Worm (Caenorhabditis elegans) whole organism, late embryonic: ENCODE results near the gene C42D8.1.

Experiments
- C38D4.7 ChIP-seq: fragments of 200-800 bp; sonication (Bioruptor generic); optimal IDR thresholded peaks from 2 replicates; lab custom pipeline; 2018; ENCODE audit warnings: mild to moderate bottlenecking, missing genetic modification characterization, moderate library complexity, missing compliant biosample characterization
- K02D7.2 ChIP-seq: sonication (generic microtip); optimal IDR thresholded peaks from 2 replicates; lab custom pipeline; 2017; ENCODE audit warnings: mild to moderate bottlenecking, missing genetic modification characterization, missing compliant biosample characterization
- K09A11.1 ChIP-seq: sonication (generic microtip); optimal IDR thresholded peaks from 2 replicates; lab custom pipeline; 2017; ENCODE audit warnings: antibody characterized with exemption, mild to moderate bottlenecking, missing genetic modification characterization, missing compliant biosample characterization; ENCODE audit not compliant: insufficient read depth
- T23F11.4 ChIP-seq: fragments of 200-800 bp; sonication (Bioruptor generic); optimal IDR thresholded peaks from 2 replicates; lab custom pipeline; 2018; ENCODE audit warnings: mild to moderate bottlenecking, missing genetic modification characterization, missing compliant biosample characterization
- ama-1 ChIP-seq: fragments of 150-350 bp; optimal IDR thresholded peaks from 2 replicates; lab custom pipeline; 2014
- ceh-18 ChIP-seq: sonication (generic microtip); optimal IDR thresholded peaks from 2 replicates; lab custom pipeline; 2016; ENCODE audit warnings: missing genetic modification characterization, missing compliant biosample characterization
- ceh-22 ChIP-seq: sonication (generic microtip); optimal IDR thresholded peaks from 2 replicates; lab custom pipeline; 2017; ENCODE audit warnings: missing biosample characterization, missing genetic modification characterization
- ceh-30 ChIP-seq: fragments of 150-350 bp; optimal IDR thresholded peaks from 2 replicates; lab custom pipeline; 2014; ENCODE audit warnings: missing biosample characterization, missing genetic modification characterization
- ceh-31 ChIP-seq: sonication (generic microtip); optimal IDR thresholded peaks from 2 replicates; lab custom pipeline; 2016; ENCODE audit warnings: missing genetic modification characterization, missing compliant biosample characterization
- ceh-34 ChIP-seq: sonication (generic microtip); optimal IDR thresholded peaks from 2 replicates; lab custom pipeline; 2016; ENCODE audit warnings: mild to moderate bottlenecking, missing genetic modification characterization, missing compliant biosample characterization
- ceh-45 ChIP-seq: fragments of 200-800 bp; sonication (Bioruptor generic); IDR thresholded peaks from 2 replicates; pipeline ENCODE4 v1.3.6; 2022; ENCODE audit warnings: missing genetic modification reagents, missing genetic modification characterization, missing compliant biosample characterization
- ceh-48 ChIP-seq: sonication (generic microtip); optimal IDR thresholded peaks from 2 replicates; lab custom pipeline; 2016; ENCODE audit warnings: missing genetic modification characterization, inconsistent platforms, missing compliant biosample characterization
- ceh-9 ChIP-seq: sonication (generic microtip); optimal IDR thresholded peaks from 2 replicates; lab custom pipeline; 2016; ENCODE audit warnings: mild to moderate bottlenecking, missing genetic modification characterization, inconsistent platforms, missing compliant biosample characterization
- che-1 ChIP-seq: sonication (generic microtip); optimal IDR thresholded peaks from 2 replicates; lab custom pipeline; 2016; ENCODE audit warnings: mild to moderate bottlenecking, missing genetic modification characterization, missing compliant biosample characterization
- dve-1 ChIP-seq: sonication (generic microtip); optimal IDR thresholded peaks from 2 replicates; lab custom pipeline; 2017; ENCODE audit warnings: antibody characterized with exemption, mild to moderate bottlenecking, missing genetic modification characterization, missing compliant biosample characterization
- elt-4 ChIP-seq: sonication (generic microtip); optimal IDR thresholded peaks from 2 replicates; lab custom pipeline; 2016; ENCODE audit warnings: missing genetic modification characterization, missing compliant biosample characterization
- ets-4 ChIP-seq: sonication (generic microtip); optimal IDR thresholded peaks from 2 replicates; lab custom pipeline; 2016; ENCODE audit warnings: missing genetic modification characterization, missing compliant biosample characterization
- eyg-1 ChIP-seq: sonication (generic microtip); optimal IDR thresholded peaks from 2 replicates; lab custom pipeline; 2016; ENCODE audit warnings: missing genotype, missing genetic modification characterization, missing compliant biosample characterization
- fax-1 ChIP-seq: sonication (generic microtip); optimal IDR thresholded peaks from 2 replicates; lab custom pipeline; 2016; ENCODE audit warnings: missing genotype, missing genetic modification characterization, missing compliant biosample characterization
- fkh-10 ChIP-seq: fragments of 150-350 bp; optimal IDR thresholded peaks from 2 replicates; lab custom pipeline; 2014; ENCODE audit warnings: missing biosample characterization, missing genetic modification reagents, missing genetic modification characterization
- fkh-6 ChIP-seq: sonication (generic microtip); optimal IDR thresholded peaks from 2 replicates; lab custom pipeline; 2016; ENCODE audit warnings: missing genetic modification characterization, missing compliant biosample characterization
- hlh-13 ChIP-seq: fragments of 200-800 bp; sonication (Bioruptor generic); optimal IDR thresholded peaks from 2 replicates; lab custom pipeline; 2018; ENCODE audit warnings: mild to moderate bottlenecking, missing genetic modification characterization, missing compliant biosample characterization
- hlh-30 ChIP-seq: sonication (generic microtip); optimal IDR thresholded peaks from 2 replicates; lab custom pipeline; 2017; ENCODE audit warnings: antibody characterized with exemption, missing genetic modification characterization, missing compliant biosample characterization; ENCODE audit not compliant: insufficient read depth
- hlh-6 ChIP-seq: sonication (generic microtip); optimal IDR thresholded peaks from 2 replicates; lab custom pipeline; 2016; ENCODE audit warnings: missing genotype, missing genetic modification characterization, missing compliant biosample characterization
- hlh-8 ChIP-seq: sonication (generic microtip); optimal IDR thresholded peaks from 2 replicates; lab custom pipeline; 2016; ENCODE audit warnings: missing genotype, missing genetic modification characterization, missing compliant biosample characterization
- lim-6 ChIP-seq: sonication (generic microtip); optimal IDR thresholded peaks from 2 replicates; lab custom pipeline; 2016; ENCODE audit warnings: missing genetic modification characterization, missing compliant biosample characterization
- lin-11 ChIP-seq: fragments of 200-800 bp; sonication (Bioruptor generic); optimal IDR thresholded peaks from 2 replicates; lab custom pipeline; 2018; ENCODE audit warnings: mild to moderate bottlenecking, missing genetic modification characterization, missing compliant biosample characterization
- odd-2 ChIP-seq: sonication (generic microtip); optimal IDR thresholded peaks from 2 replicates; lab custom pipeline; 2017; ENCODE audit warnings: antibody characterized with exemption, mild to moderate bottlenecking, missing genetic modification characterization, missing compliant biosample characterization
- pat-9 ChIP-seq: fragments of 200-800 bp; sonication (Bioruptor generic); optimal IDR thresholded peaks from 2 replicates; lab custom pipeline; 2018; ENCODE audit warnings: mild to moderate bottlenecking, missing genetic modification characterization, moderate library complexity, missing compliant biosample characterization
- pax-1 ChIP-seq: fragments of 150-350 bp; optimal IDR thresholded peaks from 2 replicates; lab custom pipeline; 2014; ENCODE audit warnings: missing biosample characterization, missing genetic modification characterization
- pqm-1 ChIP-seq: sonication (generic microtip); optimal IDR thresholded peaks from 2 replicates; lab custom pipeline; 2016; ENCODE audit warnings: missing genetic modification characterization, missing compliant biosample characterization
- ref-2 ChIP-seq: sonication (generic microtip); optimal IDR thresholded peaks from 2 replicates; lab custom pipeline; 2016; ENCODE audit warnings: missing genetic modification characterization, missing compliant biosample characterization
- rnt-1 ChIP-seq: sonication (generic microtip); optimal IDR thresholded peaks from 2 replicates; lab custom pipeline; 2016; ENCODE audit warnings: missing genetic modification characterization, missing compliant biosample characterization
- sox-2 ChIP-seq: fragments of 200-800 bp; sonication (Bioruptor generic); IDR thresholded peaks from 2 replicates; pipeline ENCODE4 v1.3.6; 2022; ENCODE audit warnings: missing genetic modification reagents, missing genetic modification characterization, missing compliant biosample characterization
- syd-9 ChIP-seq: sonication (generic microtip); optimal IDR thresholded peaks from 2 replicates; lab custom pipeline; 2016; ENCODE audit warnings: mild to moderate bottlenecking, missing genetic modification characterization, moderate library complexity, missing compliant biosample characterization
- tbx-2 ChIP-seq: sonication (generic microtip); optimal IDR thresholded peaks from 2 replicates; lab custom pipeline; 2016; ENCODE audit warnings: missing genetic modification characterization, missing compliant biosample characterization
- tbx-7 ChIP-seq: sonication (generic microtip); optimal IDR thresholded peaks from 2 replicates; lab custom pipeline; 2016; ENCODE audit warnings: missing genotype, missing genetic modification characterization, missing compliant biosample characterization
- unc-3 ChIP-seq, 2 experiments: fragments of 200-800 bp in 1 of 2; sonication (Bioruptor generic) in 1 of 2; sonication (generic microtip) in 1 of 2; conservative IDR thresholded peaks in 1 of 2; optimal IDR thresholded peaks in 1 of 2; 2 replicates each; pipeline versions ENCODE4 v1.3.6 to Lab custom; 2016 to 2022; ENCODE audit warnings: missing compliant biosample characterization in 2 of 2, missing genetic modification characterization in 2 of 2, missing genetic modification reagents in 1 of 2
- unc-42 ChIP-seq: sonication (generic microtip); optimal IDR thresholded peaks from 2 replicates; lab custom pipeline; 2016; ENCODE audit warnings: missing genotype, missing genetic modification characterization, missing compliant biosample characterization
- unc-55 ChIP-seq: sonication (generic microtip); optimal IDR thresholded peaks from 2 replicates; lab custom pipeline; 2017; ENCODE audit warnings: missing biosample characterization, missing genetic modification reagents, missing genetic modification characterization
- unc-86 ChIP-seq: sonication (generic microtip); optimal IDR thresholded peaks from 2 replicates; lab custom pipeline; 2016; ENCODE audit warnings: missing genetic modification characterization, missing compliant biosample characterization
- zip-5 ChIP-seq: sonication (generic microtip); optimal IDR thresholded peaks from 2 replicates; lab custom pipeline; 2016; ENCODE audit warnings: missing genetic modification characterization, missing compliant biosample characterization
- ztf-16 ChIP-seq: sonication (generic microtip); optimal IDR thresholded peaks from 2 replicates; lab custom pipeline; 2017; ENCODE audit warnings: missing genetic modification characterization, missing compliant biosample characterization

The C42D8.1 gene

ce11 chrX:5109130-5109529 is at the start of gene C42D8.1:
Gene C42D8.1, plus strand, starts transcription at chrX:5109506.
- TF ChIP-seq fkh-6 (tag; lab: Kevin White, UChicago) (no peak), lin-11 (tag; lab: Kevin White, UChicago) (no peak), pat-9 (tag; lab: Kevin White, UChicago) (no peak), unc-86 (tag; lab: Kevin White, UChicago) (no peak), tbx-2 (tag; lab: Kevin White, UChicago) (no peak), K09A11.1 (tag; lab: Kevin White, UChicago) (no peak), rnt-1 (tag; lab: Kevin White, UChicago) (no peak), ref-2 (no peak), ceh-30 (tag; lab: Kevin White, UChicago) (no peak), fax-1 (tag; lab: Kevin White, UChicago) (no peak), T23F11.4 (no peak), zip-5 (tag; lab: Kevin White, UChicago) (no peak), ceh-18 (no peak), unc-3 (GFP tag; conservative IDR thresholded peaks at IDR 0.05; lab: Robert Waterston, UW) (no peak), unc-3 (tag; optimal IDR thresholded peaks at IDR 0.05; lab: Kevin White, UChicago) (no peak), elt-4 (tag; lab: Kevin White, UChicago) (no peak), ceh-9 (tag; lab: Kevin White, UChicago) (no peak), ceh-22 (tag; lab: Kevin White, UChicago) (no peak)
- TF ChIP-seq, all 69 proteins: peak for 0

- TF ChIP-seq ztf-16: no peak
- no peak for TF ChIP-seq hlh-6 (tag; lab: Kevin White, UChicago)
- no peak for TF ChIP-seq hlh-30 (tag; lab: Kevin White, UChicago)
- TF ChIP-seq hlh-8 (tag; lab: Kevin White, UChicago): no peak
- no peak for TF ChIP-seq unc-3 (GFP tag; conservative IDR thresholded peaks at IDR 0.05; lab: Robert Waterston, UW)
- TF ChIP-seq unc-3 (tag; optimal IDR thresholded peaks at IDR 0.05; lab: Kevin White, UChicago): no peak
- no peak for TF ChIP-seq C38D4.7 (GFP tag; lab: Kevin White, UChicago)
- no peak for TF ChIP-seq fkh-10 (GFP tag; lab: Kevin White, UChicago)
- TF ChIP-seq unc-86 (tag; lab: Kevin White, UChicago): no peak
Measured at ce11 chrX:5060756-5061155, 48.5 kb upstream of the C42D8.1 start, which contains the start of gene C24H10.3. Gene C24H10.3, plus strand, starts transcription at chrX:5061056.

- no peak for TF ChIP-seq pqm-1 (tag; lab: Kevin White, UChicago)
- TF ChIP-seq ceh-34: no peak
- peak; percentile 30 for TF ChIP-seq rnt-1 (tag; lab: Kevin White, UChicago)
Measured at ce11 chrX:5061763-5062162, 47.5 kb upstream of the C42D8.1 start.

ce11 chrX:5063750-5064652 is 45.3 kb upstream of the C42D8.1 start, which contains the start of gene C24H10.2:
Gene C24H10.2, plus strand, starts transcription at chrX:5064602.
- no peak for TF ChIP-seq che-1 (tag; lab: Kevin White, UChicago)
- TF ChIP-seq hlh-30 (tag; lab: Kevin White, UChicago): no peak
- TF ChIP-seq tbx-2 (tag; lab: Kevin White, UChicago): peak; percentile 76
- TF ChIP-seq syd-9: peak; percentile 19
- TF ChIP-seq unc-86 (tag; lab: Kevin White, UChicago): no peak
- TF ChIP-seq ceh-48 (tag; lab: Kevin White, UChicago): peak; percentile 7
- no peak for TF ChIP-seq K02D7.2 (tag; lab: Kevin White, UChicago)
- peak; percentile 13 for TF ChIP-seq ceh-34
- no peak for TF ChIP-seq C38D4.7 (GFP tag; lab: Kevin White, UChicago)
- no peak for TF ChIP-seq odd-2
- no peak for TF ChIP-seq lim-6 (tag; lab: Kevin White, UChicago)
- peak; percentile 30 for TF ChIP-seq ceh-18
- TF ChIP-seq ets-4 (tag; lab: Kevin White, UChicago): peak; percentile 20
- peak; percentile 10 for TF ChIP-seq unc-55 (GFP tag; lab: Kevin White, UChicago)
- TF ChIP-seq dve-1 (tag; lab: Kevin White, UChicago): no peak
- TF ChIP-seq ama-1 (lab: Kevin White, UChicago): no peak
- TF ChIP-seq tbx-7 (tag; lab: Kevin White, UChicago): no peak
- TF ChIP-seq ceh-45: no peak
- peak; percentile 54 for TF ChIP-seq ceh-31 (tag; lab: Kevin White, UChicago)
- TF ChIP-seq pax-1 (tag; lab: Kevin White, UChicago): no peak
- TF ChIP-seq hlh-13 (GFP tag; lab: Kevin White, UChicago): no peak
- no peak for TF ChIP-seq unc-3 (GFP tag; conservative IDR thresholded peaks at IDR 0.05; lab: Robert Waterston, UW)
- TF ChIP-seq unc-3 (tag; optimal IDR thresholded peaks at IDR 0.05; lab: Kevin White, UChicago): no peak
- no peak for TF ChIP-seq K09A11.1 (tag; lab: Kevin White, UChicago)
- no peak for TF ChIP-seq sox-2 (GFP tag; lab: Robert Waterston, UW)
- TF ChIP-seq eyg-1 (tag; lab: Kevin White, UChicago): no peak
- TF ChIP-seq unc-42 (tag; lab: Kevin White, UChicago): peak; percentile 21
